Fruit fly (Drosophila melanogaster): Measurements from ENCODE around the gene CG2182.
A peak's percentile ranks its signal among the peaks of the same experiment; 100 is the strongest.

CG2182 gene

DNA sequence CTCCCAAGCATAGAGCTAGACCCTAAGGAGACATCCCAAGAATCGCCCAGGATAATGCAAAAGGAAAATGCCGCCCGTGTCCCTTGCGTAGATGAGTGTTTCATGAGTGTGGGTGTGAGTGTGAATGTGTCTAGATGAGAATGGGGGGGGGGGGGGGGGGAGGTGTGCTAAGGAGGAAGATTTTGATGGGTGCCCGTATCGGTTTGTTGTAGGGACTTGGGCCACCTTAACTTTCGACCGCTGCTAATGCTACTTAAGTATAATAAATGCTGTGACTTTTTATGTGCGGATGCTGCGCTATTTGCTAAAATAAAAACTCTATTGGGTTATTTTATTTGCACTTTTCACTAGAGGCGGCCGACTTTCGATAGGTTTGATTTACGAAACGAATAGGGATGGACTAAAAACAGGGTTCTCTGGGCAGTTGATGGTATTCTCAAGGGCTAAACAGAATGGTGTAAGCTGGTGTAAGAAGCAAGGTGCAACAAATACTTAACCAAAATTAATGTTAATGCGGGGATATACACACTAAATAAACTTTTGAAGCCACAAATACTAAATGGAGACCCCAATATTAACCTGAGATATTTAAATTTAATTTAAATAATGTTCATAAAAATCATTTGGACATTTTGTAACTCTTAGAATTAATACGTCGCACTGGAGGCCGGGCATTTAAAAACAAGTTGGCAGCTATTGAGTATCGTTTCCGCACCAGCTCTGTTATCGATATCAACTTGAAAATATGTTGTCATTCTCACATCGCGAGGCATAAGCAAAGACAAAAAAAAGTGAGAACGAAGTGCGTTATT lies 9.4 kb upstream of the CG2182 start, which contains the start of the genes Xe7 and Atg17 (continued):
- TF ChIP-seq CG31627 (GFP tag; optimal IDR thresholded peaks at IDR 0.05) (peak; percentile 95), CG7368 (GFP tag; optimal IDR thresholded peaks at IDR 0.05) (peak; percentile 89), CG6808 (GFP tag; optimal IDR thresholded peaks at IDR 0.05) (peak; percentile 76), vri (GFP tag; optimal IDR thresholded peaks at IDR 0.05) (peak; percentile 73), Eip93F (GFP tag; optimal IDR thresholded peaks at IDR 0.05) (peak; percentile 87), salr (GFP tag; optimal IDR thresholded peaks at IDR 0.05) (peak; percentile 75 to 94), ss (GFP tag; optimal IDR thresholded peaks at IDR 0.05) (peak; percentile 27 to 80), Sox14 (GFP tag; optimal IDR thresholded peaks at IDR 0.05) (peak; percentile 89), CG11762 (GFP tag; optimal IDR thresholded peaks at IDR 0.05; ENCODE audit: insufficient read depth) (peak; percentile 76), Hr39 (GFP tag; optimal IDR thresholded peaks at IDR 0.05) (peak; percentile 95), eg (GFP tag; IDR thresholded peaks at IDR 0.05) (peak; percentile 92), CG3919 (GFP tag; optimal IDR thresholded peaks at IDR 0.05) (peak; percentile 92), Ets21C (GFP tag; optimal IDR thresholded peaks at IDR 0.05) (peak; percentile 94), Hr38 (GFP tag; optimal IDR thresholded peaks at IDR 0.05) (peak; percentile 55), Blimp-1 (GFP tag; optimal IDR thresholded peaks at IDR 0.05) (peak; percentile 76), CG8119 (GFP tag; IDR thresholded peaks at IDR 0.05) (peak; percentile 87), topi (GFP tag; optimal IDR thresholded peaks at IDR 0.05) (peak; percentile 91), pdm3 (GFP tag; optimal IDR thresholded peaks at IDR 0.05) (peak; percentile 94), CG15336 (GFP tag; IDR thresholded peaks at IDR 0.05) (peak; percentile 77), achi (GFP tag; optimal IDR thresholded peaks at IDR 0.05) (peak; percentile 92), lz (GFP tag; optimal IDR thresholded peaks at IDR 0.05) (peak; percentile 93), Gug (GFP tag; IDR thresholded peaks at IDR 0.05) (peak; percentile 94)

dm6 chr3R:5660198-5660893 lies 634 bp upstream of the CG2182 start, which contains the start of gene Wdr33:
Wdr33 (plus strand) TSS chr3R:5660635.
- TF ChIP-seq eg (GFP tag; IDR thresholded peaks at IDR 0.05) (no peak), Sox14 (GFP tag; optimal IDR thresholded peaks at IDR 0.05) (no peak), CG10669 (GFP tag; optimal IDR thresholded peaks at IDR 0.05) (peak; percentile 41), CG4318 (GFP tag; optimal IDR thresholded peaks at IDR 0.05) (no peak), CG11902 (GFP tag; optimal IDR thresholded peaks at IDR 0.05) (peak; percentile 48), CG8632 (GFP tag; optimal IDR thresholded peaks at IDR 0.05) (peak; percentile 51), CG8119 (GFP tag; IDR thresholded peaks at IDR 0.05) (no peak), CG31627 (GFP tag; optimal IDR thresholded peaks at IDR 0.05) (no peak), cyc (GFP tag; optimal IDR thresholded peaks at IDR 0.05) (peak; percentile 36), topi (GFP tag; optimal IDR thresholded peaks at IDR 0.05) (peak; percentile 24), Sox15 (GFP tag; optimal IDR thresholded peaks at IDR 0.05) (peak; percentile 45), Gug (GFP tag; IDR thresholded peaks at IDR 0.05) (0 out of 2 replicates have a peak, but pooled peaks have one; percentile 24), CG34406 (GFP tag; optimal IDR thresholded peaks at IDR 0.05) (peak; percentile 3), Met (GFP tag; optimal IDR thresholded peaks at IDR 0.05) (peak; percentile 28), CG9139 (GFP tag; optimal IDR thresholded peaks at IDR 0.05) (no peak), CG15336 (GFP tag; IDR thresholded peaks at IDR 0.05) (no peak), dsx (GFP tag; optimal IDR thresholded peaks at IDR 0.05; ENCODE audit: poor library complexity, severe bottlenecking) (no peak), achi (GFP tag; optimal IDR thresholded peaks at IDR 0.05) (peak; percentile 35), fkh (GFP tag; optimal IDR thresholded peaks at IDR 0.05) (peak; percentile 32), Hr39 (GFP tag; optimal IDR thresholded peaks at IDR 0.05) (peak; percentile 33), Hr38 (GFP tag; optimal IDR thresholded peaks at IDR 0.05) (no peak), CG6163 (GFP tag; IDR thresholded peaks at IDR 0.05) (peak; percentile 50; the same call in 2 of the 3 replicates), CG3032 (tag; optimal IDR thresholded peaks at IDR 0.05) (peak; percentile 19), CG8319 (GFP tag; optimal IDR thresholded peaks at IDR 0.05) (peak; percentile 6), Blimp-1 (GFP tag; optimal IDR thresholded peaks at IDR 0.05) (no peak), CG1621 (tag; optimal IDR thresholded peaks at IDR 0.05) (no peak), CG32006 (GFP tag; optimal IDR thresholded peaks at IDR 0.05) (peak; percentile 60), Lpt (GFP tag; optimal IDR thresholded peaks at IDR 0.05) (no peak), Ets96B (tag; optimal IDR thresholded peaks at IDR 0.05) (peak; percentile 20), CG6276 (GFP tag; optimal IDR thresholded peaks at IDR 0.05) (no peak), Eip75B (GFP tag; optimal IDR thresholded peaks at IDR 0.05) (peak; percentile 4), CG11762 (GFP tag; optimal IDR thresholded peaks at IDR 0.05; ENCODE audit: insufficient read depth) (peak; percentile 26), CG7368 (GFP tag; optimal IDR thresholded peaks at IDR 0.05) (no peak), Hr4 (GFP tag; optimal IDR thresholded peaks at IDR 0.05) (peak; percentile 45), Ets21C (GFP tag; optimal IDR thresholded peaks at IDR 0.05) (peak; percentile 13), salr (GFP tag; optimal IDR thresholded peaks at IDR 0.05) (no peak), esn (GFP tag; optimal IDR thresholded peaks at IDR 0.05) (peak; percentile 40), lz (GFP tag; optimal IDR thresholded peaks at IDR 0.05) (peak; percentile 24)

Measured in whole organism, prepupa.